Worm (Caenorhabditis elegans): ENCODE results near the gene fbxb-34.

fbxb-34 gene

ce11 chrII:602969-603368, 15.3 kb downstream of the fbxb-34 start:
- TF ChIP-seq C34B4.2 (tag; optimal IDR thresholded peaks at IDR 0.05) = no peak
- peak in 1 of 2 experiments; percentile 4 for TF ChIP-seq ztf-11 (tag; optimal IDR thresholded peaks at IDR 0.05)
- peak; percentile 40 for TF ChIP-seq nhr-47 (tag; optimal IDR thresholded peaks at IDR 0.05)
- TF ChIP-seq mab-9 (GFP tag; IDR thresholded peaks at IDR 0.05) = no peak
- no peak for TF ChIP-seq tlp-1 (tag; optimal IDR thresholded peaks at IDR 0.05)
- no peak for TF ChIP-seq egl-27 (tag; optimal IDR thresholded peaks at IDR 0.05)
- peak; percentile 27 for TF ChIP-seq fkh-8 (tag; optimal IDR thresholded peaks at IDR 0.05)
- peak; percentile 73 for TF ChIP-seq lin-13 (GFP tag; optimal IDR thresholded peaks at IDR 0.05)
- no peak for TF ChIP-seq ceh-88 (GFP tag; IDR thresholded peaks at IDR 0.05)
- peak; percentile 42 for TF ChIP-seq C16A3.4 (tag; optimal IDR thresholded peaks at IDR 0.05)
- TF ChIP-seq unc-62 (GFP tag; optimal IDR thresholded peaks at IDR 0.05) = no peak
- peak; percentile 47; the same call in 1 of the 2 replicates for TF ChIP-seq grh-1 (GFP tag; IDR thresholded peaks at IDR 0.05)
- TF ChIP-seq rnt-1 (tag; optimal IDR thresholded peaks at IDR 0.05) = peak; percentile 80
- no peak for TF ChIP-seq ama-1 (optimal IDR thresholded peaks at IDR 0.05)
- peak in 1 of 6 experiments; percentile 25 for TF ChIP-seq elt-3 (tag; optimal IDR thresholded peaks at IDR 0.05)
- no peak for TF ChIP-seq egl-13 (tag; optimal IDR thresholded peaks at IDR 0.05)
- peak; percentile 86 for TF ChIP-seq nhr-71 (tag; optimal IDR thresholded peaks at IDR 0.05)
- peak; percentile 22 for TF ChIP-seq isw-1 (GFP tag; IDR thresholded peaks at IDR 0.05)
- no peak for TF ChIP-seq ceh-90 (tag; optimal IDR thresholded peaks at IDR 0.05)
- TF ChIP-seq lir-3 (tag; optimal IDR thresholded peaks at IDR 0.05; ENCODE audit: poor library complexity) = peak; percentile 8
- peak; percentile 26 for TF ChIP-seq nhr-11 (tag; optimal IDR thresholded peaks at IDR 0.05)
- peak; percentile 88 for TF ChIP-seq lin-39 (tag; optimal IDR thresholded peaks at IDR 0.05)
- no peak for TF ChIP-seq unc-130 (tag; optimal IDR thresholded peaks at IDR 0.05)
- peak; percentile 61 to 68 for TF ChIP-seq efl-1 (optimal IDR thresholded peaks at IDR 0.05)
- TF ChIP-seq efl-1 (GFP tag; optimal IDR thresholded peaks at IDR 0.05 in 1 of 2) = peak; percentile 53 to 81
- TF ChIP-seq snu-23 (GFP tag; optimal IDR thresholded peaks at IDR 0.05) = peak; percentile 82
- peak; percentile 76 for TF ChIP-seq skn-1 (tag; optimal IDR thresholded peaks at IDR 0.05)
- TF ChIP-seq swsn-7 (tag; optimal IDR thresholded peaks at IDR 0.05) = peak; percentile 62
- TF ChIP-seq mep-1 (tag; optimal IDR thresholded peaks at IDR 0.05) = peak; percentile 87
- peak in 1 of 3 experiments; percentile 56 for TF ChIP-seq ceh-82 (tag; optimal IDR thresholded peaks at IDR 0.05)
- TF ChIP-seq tbx-2 (tag; optimal IDR thresholded peaks at IDR 0.05) = peak; percentile 66
- TF ChIP-seq ztf-4 (tag; optimal IDR thresholded peaks at IDR 0.05) = peak; percentile 40
- TF ChIP-seq alr-1 (tag; optimal IDR thresholded peaks at IDR 0.05; ENCODE audit: borderline replicate concordance) = no peak
- TF ChIP-seq mdl-1 (tag; optimal IDR thresholded peaks at IDR 0.05) = peak in 1 of 2 experiments; percentile 81
- TF ChIP-seq nhr-20 (tag; optimal IDR thresholded peaks at IDR 0.05) = peak; percentile 65
- no peak for TF ChIP-seq pqm-1 (tag; optimal IDR thresholded peaks at IDR 0.05)
- peak; percentile 45 for TF ChIP-seq irx-1 (tag; optimal IDR thresholded peaks at IDR 0.05)
- peak; percentile 33 for TF ChIP-seq unc-86 (tag; optimal IDR thresholded peaks at IDR 0.05)
- peak; percentile 83 for TF ChIP-seq nhr-85 (tag)
- no peak for TF ChIP-seq sup-37 (GFP tag; optimal IDR thresholded peaks at IDR 0.05)
- TF ChIP-seq lin-35 (GFP tag; optimal IDR thresholded peaks at IDR 0.05) = peak; percentile 48 to 63
- peak; percentile 66 to 74 for TF ChIP-seq lsy-2 (tag; optimal IDR thresholded peaks at IDR 0.05)
- peak; percentile 70 for TF ChIP-seq blmp-1 (tag; optimal IDR thresholded peaks at IDR 0.05)
- peak; percentile 94 for TF ChIP-seq lin-14 (GFP tag; optimal IDR thresholded peaks at IDR 0.05)
- TF ChIP-seq nhr-77 (tag; optimal IDR thresholded peaks at IDR 0.05) = no peak
- no peak for TF ChIP-seq elt-2 (tag; optimal IDR thresholded peaks at IDR 0.05)
- TF ChIP-seq snpc-4 (tag; optimal IDR thresholded peaks at IDR 0.05) = peak; percentile 64
- peak; percentile 23 for TF ChIP-seq xbp-1 (tag; optimal IDR thresholded peaks at IDR 0.05)
- peak; percentile 34 to 57 (median 49) for TF ChIP-seq dpl-1 (GFP tag; optimal IDR thresholded peaks at IDR 0.05)
- TF ChIP-seq dsc-1 (tag; optimal IDR thresholded peaks at IDR 0.05) = peak; percentile 21
